Fruit fly (Drosophila melanogaster) whole organism: Measurements from ENCODE around the gene CG32110.

Experiments
- CG8478 ChIP-seq: fragments of >200 bp; optimal IDR thresholded peaks from 2 replicates; lab custom pipeline; 2018; ENCODE audit warnings: inconsistent platforms
- Dll ChIP-seq: fragments of >200 bp; optimal IDR thresholded peaks from 2 replicates; lab custom pipeline; 2017
- EcR ChIP-seq, 2 experiments: fragments of >200 bp; optimal IDR thresholded peaks; 2 replicates each; lab custom pipeline; 2017; ENCODE audit warnings: missing biosample characterization in 2 of 2, missing genetic modification characterization in 2 of 2, missing genetic modification reagents in 2 of 2
- pan ChIP-seq: fragments of >200 bp; optimal IDR thresholded peaks from 2 replicates; lab custom pipeline; 2017
- psq ChIP-seq: fragments of >200 bp; optimal IDR thresholded peaks from 2 replicates; lab custom pipeline; 2017
- usp ChIP-seq: fragments of >200 bp; optimal IDR thresholded peaks from 2 replicates; lab custom pipeline; 2017; ENCODE audit warnings: missing biosample characterization, missing genetic modification characterization, mixed read lengths

The CG32110 gene

DNA sequence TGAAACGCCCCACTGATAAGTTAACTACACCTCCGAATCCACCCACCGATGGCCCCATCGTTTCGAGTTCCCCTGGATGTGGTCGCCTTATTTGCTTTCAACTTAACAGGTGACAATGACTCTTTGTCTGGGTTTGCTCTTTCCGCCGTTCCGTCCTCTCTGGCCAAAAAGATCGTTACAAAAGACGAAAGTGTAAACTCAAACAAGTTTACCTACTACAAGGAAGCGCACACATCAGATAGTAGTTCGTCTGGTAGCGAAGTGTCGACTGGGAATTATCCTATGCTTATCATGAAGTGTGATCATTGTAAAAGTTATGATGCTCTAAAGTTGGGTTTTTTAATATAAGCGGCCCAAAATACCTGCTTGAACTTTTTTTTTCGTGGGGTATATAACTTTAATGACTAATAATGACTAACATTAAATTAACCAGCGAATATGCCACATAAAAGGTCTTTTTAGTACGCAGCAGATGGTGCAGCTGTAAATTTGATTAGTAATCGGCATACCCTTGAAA lies 9.7 kb upstream of the CG32110 start:
- peak in 1 of 2 experiments; percentile 20 for TF ChIP-seq EcR (GFP tag; optimal IDR thresholded peaks at IDR 0.05; lab: Kevin White, UChicago)
- no peak for TF ChIP-seq psq (lab: Kevin White, UChicago)

DNA sequence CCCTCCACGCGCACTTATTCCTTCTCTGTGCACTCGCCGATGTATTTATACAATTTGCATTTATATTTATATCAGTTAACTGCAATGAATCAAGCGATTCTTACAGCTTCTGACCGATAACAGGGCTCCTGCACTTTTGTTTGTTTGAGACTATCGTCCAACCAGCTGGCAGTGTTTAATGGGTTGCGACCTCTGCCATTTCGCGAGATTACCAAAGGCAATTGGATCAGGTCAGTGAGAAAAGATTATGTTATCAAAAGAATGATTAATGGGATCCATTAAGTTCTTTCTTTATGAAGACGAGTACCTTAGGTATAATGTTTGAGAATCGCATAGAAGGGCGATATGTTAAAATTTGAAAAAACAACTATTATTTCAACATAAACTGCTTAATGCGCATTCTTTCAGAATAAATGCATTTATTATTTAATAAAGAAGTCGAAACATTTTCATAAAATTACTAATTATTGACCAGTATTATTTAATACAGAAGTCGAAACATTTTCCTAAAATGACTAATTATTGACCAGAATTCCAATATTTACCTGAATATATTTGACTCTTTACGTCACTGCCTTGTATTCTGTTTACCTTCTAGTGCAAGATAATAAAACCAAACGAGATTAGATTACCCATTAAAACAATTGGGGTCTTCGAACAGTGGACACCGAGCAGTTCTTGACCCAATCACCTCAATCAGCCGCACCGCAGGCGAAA lies 8.9 kb upstream of the CG32110 start:
- TF ChIP-seq CG8478 (lab: Kevin White, UChicago) (no peak), usp (GFP tag; lab: Kevin White, UChicago) (no peak), EcR (GFP tag; optimal IDR thresholded peaks at IDR 0.05; lab: Kevin White, UChicago) (no peak), psq (lab: Kevin White, UChicago) (no peak), pan (lab: Kevin White, UChicago) (no peak), Dll (lab: Kevin White, UChicago) (no peak)

DNA sequence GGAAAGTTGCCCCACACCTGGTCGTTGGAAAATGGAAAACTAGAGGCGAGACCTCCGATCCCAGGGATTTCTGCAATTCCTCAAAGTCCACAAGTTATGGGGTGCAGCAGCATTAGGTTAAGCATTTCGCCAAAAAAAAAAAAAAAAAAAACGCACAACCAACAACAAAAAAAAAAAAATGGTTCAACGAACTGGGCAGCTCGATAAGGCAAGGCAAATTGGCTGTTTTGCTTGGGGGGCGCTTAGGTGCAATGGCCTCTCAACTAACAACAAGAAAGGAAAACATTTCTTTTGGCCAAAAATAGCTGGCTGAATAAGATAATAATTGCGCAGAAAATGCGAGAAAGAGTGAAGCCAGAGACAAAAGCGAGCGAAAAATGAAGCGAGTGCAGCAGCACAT lies 8.4 kb upstream of the CG32110 start:
- TF ChIP-seq pan (lab: Kevin White, UChicago) (no peak), EcR (GFP tag; optimal IDR thresholded peaks at IDR 0.05; lab: Kevin White, UChicago) (peak; percentile 75 to 88)

DNA sequence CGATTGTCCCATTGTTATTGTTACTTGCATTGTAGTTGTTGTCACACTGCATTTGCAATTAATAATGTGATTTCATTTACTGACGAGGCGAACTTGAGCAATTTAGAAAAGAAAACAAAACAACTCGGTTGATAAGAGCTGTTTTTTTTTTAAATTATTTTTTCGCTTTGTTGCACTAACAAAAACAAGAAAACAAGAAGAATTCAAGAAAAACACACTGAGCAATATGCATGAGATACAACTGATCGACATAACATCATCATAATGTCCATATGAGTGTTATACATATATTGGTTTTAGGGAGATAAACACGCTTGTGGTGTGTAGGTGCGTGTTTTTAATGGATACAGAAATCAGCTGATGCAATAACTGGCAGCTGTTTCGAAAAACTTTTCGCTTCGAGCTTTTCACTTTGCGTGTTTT lies 6.1 kb upstream of the CG32110 start:
- no peak for TF ChIP-seq Dll (lab: Kevin White, UChicago)

DNA sequence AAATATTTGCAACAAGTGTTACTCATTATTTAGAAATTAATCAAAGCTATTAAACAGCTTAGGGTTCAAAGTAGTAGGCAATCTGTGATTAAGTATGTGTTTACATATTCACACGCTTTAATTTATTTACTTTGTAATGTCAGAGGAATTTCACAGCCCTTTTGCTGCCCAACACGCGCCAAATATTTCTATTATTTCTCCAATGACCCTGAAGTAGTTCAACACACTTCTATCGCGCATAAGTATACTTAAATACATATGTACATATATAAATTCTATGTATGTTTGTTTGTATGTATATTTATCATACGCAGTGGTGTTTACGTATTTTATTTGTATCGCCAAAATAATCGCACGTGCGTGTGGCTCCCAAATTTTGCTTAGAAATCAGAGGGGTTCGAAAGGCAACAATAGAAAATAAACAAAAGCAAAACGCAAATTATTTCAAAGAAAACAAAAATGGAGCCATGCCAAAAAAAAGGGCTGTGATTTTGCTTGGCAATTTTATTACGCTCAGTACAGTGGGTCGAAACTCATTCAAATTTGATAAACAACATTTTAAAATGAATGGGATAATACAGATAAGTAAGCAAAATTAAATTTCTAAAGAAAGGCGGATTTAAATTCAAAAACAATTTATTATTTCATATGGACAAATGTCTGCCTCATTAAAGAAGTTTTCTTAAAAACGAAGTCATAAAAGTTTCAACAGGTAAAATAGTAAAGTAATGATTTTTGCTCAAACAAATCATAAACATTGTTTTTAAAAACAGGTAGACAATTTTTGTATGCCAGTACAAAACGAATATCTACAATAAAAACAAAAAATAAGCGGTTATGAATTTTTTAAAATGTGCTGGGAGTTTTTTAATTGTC lies 5.1 kb upstream of the CG32110 start:
- TF ChIP-seq usp (GFP tag; lab: Kevin White, UChicago) = no peak
- TF ChIP-seq psq (lab: Kevin White, UChicago) = no peak
- TF ChIP-seq Dll (lab: Kevin White, UChicago) = no peak
- TF ChIP-seq EcR (GFP tag; optimal IDR thresholded peaks at IDR 0.05; lab: Kevin White, UChicago) = no peak
- no peak for TF ChIP-seq pan (lab: Kevin White, UChicago)
- TF ChIP-seq CG8478 (lab: Kevin White, UChicago) = no peak

DNA sequence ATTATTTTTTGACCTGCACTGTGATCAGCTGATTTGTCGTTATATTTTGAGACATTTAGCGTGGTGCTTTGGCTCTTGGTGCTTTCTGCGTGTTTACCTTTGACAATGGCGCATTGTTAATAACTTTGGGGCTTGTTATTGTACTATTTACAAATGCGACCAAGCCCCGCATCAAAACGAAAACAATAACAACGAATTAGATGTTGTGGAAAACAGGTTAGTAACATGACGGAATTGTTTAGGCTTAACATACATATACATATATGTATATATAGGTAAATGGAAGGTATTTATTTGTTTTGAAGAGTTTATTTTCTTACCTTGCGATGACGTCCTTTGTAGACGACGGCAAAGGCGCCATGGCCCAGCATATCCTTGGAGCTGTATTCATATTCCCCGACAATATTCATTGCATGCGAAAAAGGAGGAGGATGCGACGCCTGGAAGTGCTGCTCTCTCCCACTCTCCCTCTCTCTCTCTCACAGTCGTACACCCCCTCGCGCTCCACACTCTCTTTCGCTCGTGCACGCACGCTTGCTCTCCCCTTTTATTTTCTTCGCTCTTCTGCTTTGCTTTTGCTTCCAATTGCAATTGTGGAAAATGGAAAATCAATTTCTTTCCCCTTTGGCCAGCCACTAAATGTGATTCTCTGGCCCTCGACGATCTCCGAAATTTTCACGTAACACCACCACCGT lies 4.3 kb upstream of the CG32110 start:
- TF ChIP-seq usp (GFP tag; lab: Kevin White, UChicago) (no peak), psq (lab: Kevin White, UChicago) (no peak), EcR (GFP tag; optimal IDR thresholded peaks at IDR 0.05; lab: Kevin White, UChicago) (no peak), Dll (lab: Kevin White, UChicago) (no peak), CG8478 (lab: Kevin White, UChicago) (no peak), pan (lab: Kevin White, UChicago) (no peak)

DNA sequence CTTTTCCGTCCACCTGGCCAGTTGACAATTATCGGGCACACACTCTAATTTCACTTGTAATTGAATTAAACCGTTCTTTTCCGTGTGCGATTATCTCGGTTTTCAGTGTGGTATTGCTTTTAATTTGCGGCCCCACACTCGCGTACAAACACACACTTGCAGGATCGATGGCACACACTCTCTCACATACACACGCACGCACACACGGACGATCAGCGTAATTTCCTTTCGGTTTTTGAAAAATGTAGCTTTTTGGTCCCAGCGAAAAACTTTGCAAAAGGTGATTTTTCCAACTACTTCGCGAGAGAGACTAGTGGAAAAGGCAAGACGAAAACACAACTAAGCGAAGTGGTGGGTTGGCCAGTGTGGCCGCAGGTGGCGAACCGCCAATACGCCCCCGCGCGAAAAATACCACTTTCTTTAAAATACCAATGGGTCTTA lies 3.8 kb upstream of the CG32110 start, which contains the start of gene Atg1:
Gene Atg1, minus strand, starts transcription at position 387 of the 441 bp plus-strand sequence.
- TF ChIP-seq CG8478 (lab: Kevin White, UChicago) = no peak
- TF ChIP-seq Dll (lab: Kevin White, UChicago) = no peak
- TF ChIP-seq usp (GFP tag; lab: Kevin White, UChicago) = no peak
- TF ChIP-seq psq (lab: Kevin White, UChicago) = no peak
- no peak for TF ChIP-seq EcR (GFP tag; optimal IDR thresholded peaks at IDR 0.05; lab: Kevin White, UChicago)
- no peak for TF ChIP-seq pan (lab: Kevin White, UChicago)

DNA sequence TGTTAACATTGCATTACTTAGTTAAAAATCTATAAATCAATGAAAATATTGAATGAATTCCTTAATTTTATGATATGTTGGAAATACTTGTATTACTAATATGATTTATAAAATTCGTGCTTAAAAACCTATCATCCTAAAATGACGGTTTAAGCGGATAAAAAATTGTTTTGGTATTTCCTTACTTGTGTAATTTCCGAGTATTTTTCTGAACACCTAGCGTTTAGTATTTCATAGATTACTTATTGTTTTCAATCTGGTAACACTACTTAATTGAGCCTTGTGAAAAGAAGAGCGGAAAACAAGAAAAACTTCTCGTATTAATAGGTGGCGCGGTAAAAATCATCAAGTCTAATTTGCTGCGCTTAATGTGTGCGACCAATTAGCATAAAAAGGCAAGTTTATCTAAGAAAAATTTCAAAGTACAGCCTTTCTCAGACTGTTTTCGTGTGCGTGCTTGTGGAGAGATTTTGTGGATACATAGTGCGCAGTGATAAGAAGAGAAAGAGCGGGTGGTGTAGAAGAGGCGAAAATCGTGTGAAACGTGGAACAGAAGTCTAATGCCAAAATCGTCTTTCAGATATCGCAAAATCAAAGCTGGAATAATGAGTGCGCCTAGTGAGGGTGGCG lies 2.7 kb upstream of the CG32110 start, which contains the start of gene Sap130:
Gene Sap130, plus strand, starts transcription at position 243 of the 630 bp plus-strand sequence.
- no peak for TF ChIP-seq usp (GFP tag; lab: Kevin White, UChicago)
- TF ChIP-seq psq (lab: Kevin White, UChicago) = no peak
- no peak for TF ChIP-seq EcR (GFP tag; optimal IDR thresholded peaks at IDR 0.05; lab: Kevin White, UChicago)
- no peak for TF ChIP-seq Dll (lab: Kevin White, UChicago)
- TF ChIP-seq pan (lab: Kevin White, UChicago) = no peak
- no peak for TF ChIP-seq CG8478 (lab: Kevin White, UChicago)

DNA sequence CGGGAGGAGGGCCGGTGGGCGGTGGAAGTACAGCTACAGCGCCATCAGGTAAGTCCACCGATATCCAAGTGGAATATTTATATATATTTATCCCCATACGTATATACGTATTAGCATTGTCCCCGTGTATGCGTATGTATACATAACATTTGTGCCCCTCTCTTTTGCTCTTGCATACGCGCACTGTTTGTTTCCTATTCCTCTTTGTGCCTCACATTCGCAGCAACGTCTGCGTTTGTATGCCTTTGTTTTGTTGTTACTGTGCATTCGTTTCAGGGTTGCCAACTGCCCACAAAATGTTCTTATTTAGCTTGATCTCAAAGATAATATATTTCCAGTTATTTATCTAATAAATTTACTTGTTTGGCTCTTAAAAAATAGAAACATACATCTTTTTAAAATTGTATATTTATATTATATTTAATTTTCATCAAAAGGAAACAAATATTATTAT lies 2.2 kb upstream of the CG32110 start:
- TF ChIP-seq usp (GFP tag; lab: Kevin White, UChicago) (no peak), psq (lab: Kevin White, UChicago) (peak; percentile 80), CG8478 (lab: Kevin White, UChicago) (no peak), EcR (GFP tag; optimal IDR thresholded peaks at IDR 0.05; lab: Kevin White, UChicago) (no peak)

DNA sequence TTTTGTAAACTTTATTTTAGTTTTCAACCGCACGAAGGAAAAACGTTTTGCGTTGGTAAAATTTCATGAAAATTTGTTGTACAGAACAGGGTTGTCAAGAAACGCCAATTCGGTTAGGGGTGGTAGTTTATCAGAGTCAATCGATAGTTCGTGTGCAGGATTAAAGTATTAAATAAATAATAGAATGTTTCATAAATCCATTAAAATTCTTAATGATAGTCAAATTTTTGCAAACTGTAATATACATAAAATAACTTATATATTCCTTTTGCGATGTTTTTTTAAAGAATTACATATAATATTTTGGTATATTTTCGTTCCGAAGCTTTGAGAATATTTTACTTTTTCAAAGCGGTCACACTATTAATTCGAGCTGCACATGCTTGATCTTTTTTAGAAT lies 5.4 kb downstream of the CG32110 start, which contains the start of the genes Sf3a2 and CG42588:
Gene Sf3a2, minus strand, starts transcription at position 113 of the 400 bp plus-strand sequence.
Gene CG42588, plus strand, starts transcription at position 348 of the 400 bp plus-strand sequence.
- TF ChIP-seq psq (lab: Kevin White, UChicago) (no peak), EcR (GFP tag; optimal IDR thresholded peaks at IDR 0.05; lab: Kevin White, UChicago) (no peak), pan (lab: Kevin White, UChicago) (no peak), Dll (lab: Kevin White, UChicago) (no peak)
